Worm (Caenorhabditis elegans) whole organism, early embryonic: ENCODE results near the gene twk-20.

Source experiments
- B0310.2 ChIP-seq: sonication (generic microtip); optimal IDR thresholded peaks from 2 replicates; lab custom pipeline; 2016; ENCODE audit warnings: mild to moderate bottlenecking, missing genetic modification characterization, missing compliant biosample characterization
- F13C5.2 ChIP-seq: sonication (generic microtip); optimal IDR thresholded peaks from 2 replicates; lab custom pipeline; 2017; ENCODE audit warnings: mild to moderate bottlenecking, missing genetic modification characterization, inconsistent platforms, missing compliant biosample characterization
- ama-1 ChIP-seq: fragments of 150-350 bp; optimal IDR thresholded peaks from 2 replicates; lab custom pipeline; 2014
- ceh-13 ChIP-seq: fragments of 200-800 bp; sonication (Bioruptor generic); optimal IDR thresholded peaks from 2 replicates; lab custom pipeline; 2018; ENCODE audit warnings: mild to moderate bottlenecking, missing genetic modification characterization, missing compliant biosample characterization
- ceh-36 ChIP-seq: sonication (generic microtip); optimal IDR thresholded peaks from 2 replicates; lab custom pipeline; 2016; ENCODE audit warnings: missing genetic modification characterization, inconsistent platforms, missing compliant biosample characterization
- flt-1 ChIP-seq: fragments of 200-800 bp; sonication (Bioruptor generic); IDR thresholded peaks from 2 replicates; pipeline ENCODE4 v1.3.6; 2022; ENCODE audit warnings: missing genetic modification characterization, missing compliant biosample characterization
- hmg-4 ChIP-seq: fragments of 200-800 bp; sonication (Bioruptor generic); optimal IDR thresholded peaks from 2 replicates; lab custom pipeline; 2018; ENCODE audit warnings: mild to moderate bottlenecking, missing genetic modification characterization, missing compliant biosample characterization
- hnd-1 ChIP-seq: sonication (generic microtip); optimal IDR thresholded peaks from 2 replicates; lab custom pipeline; 2016; ENCODE audit warnings: missing genetic modification characterization, missing compliant biosample characterization
- pes-1 ChIP-seq: fragments of 200-800 bp; sonication (Bioruptor generic); IDR thresholded peaks from 2 replicates; pipeline ENCODE4 v1.3.6; 2022; ENCODE audit warnings: missing genetic modification reagents, missing genetic modification characterization, missing compliant biosample characterization
- scrt-1 ChIP-seq: fragments of 200-800 bp; sonication (Bioruptor generic); IDR thresholded peaks from 2 replicates; pipeline ENCODE4 v1.3.6; 2022; ENCODE audit warnings: missing genetic modification characterization, missing compliant biosample characterization
- tbx-11 ChIP-seq: fragments of 200-800 bp; sonication (Bioruptor generic); IDR thresholded peaks from 2 replicates; pipeline ENCODE4 v1.3.6; 2022; ENCODE audit warnings: missing genetic modification characterization, missing compliant biosample characterization
- tbx-37 ChIP-seq: fragments of 200-800 bp; sonication (Bioruptor generic); conservative IDR thresholded peaks from 2 replicates; pipeline ENCODE4 v1.3.6; 2022; ENCODE audit warnings: missing genetic modification reagents, missing genetic modification characterization, missing compliant biosample characterization

- TF ChIP-seq B0310.2 (tag; lab: Kevin White, UChicago) (no peak), tbx-11 (GFP tag; lab: Robert Waterston, UW) (no peak), ama-1 (lab: Kevin White, UChicago) (no peak), ceh-36 (no peak), hnd-1 (tag; lab: Kevin White, UChicago) (no peak), ceh-13 (no peak), scrt-1 (GFP tag; lab: Robert Waterston, UW) (no peak), tbx-37 (GFP tag; lab: Robert Waterston, UW) (no peak), pes-1 (GFP tag; lab: Robert Waterston, UW) (no peak), F13C5.2 (tag; lab: Kevin White, UChicago) (peak; percentile 7), flt-1 (GFP tag; lab: Robert Waterston, UW) (no peak), hmg-4 (GFP tag; lab: Kevin White, UChicago) (peak; percentile 36)
Measured at ce11 chrX:13687111-13687512, 47.4 kb downstream of the twk-20 start.
